Worm (Caenorhabditis elegans) whole organism, L1 larva: ENCODE measurements around the gene srsx-19.

ENCODE experiments used
- jun-1 ChIP-seq: fragments of 150-350 bp; optimal IDR thresholded peaks from 2 replicates; lab custom pipeline; 2014; ENCODE audit warnings: missing biosample characterization, missing genetic modification reagents, missing genetic modification characterization
- nhr-11 ChIP-seq: fragments of 150-350 bp; optimal IDR thresholded peaks from 2 replicates; lab custom pipeline; 2014; ENCODE audit warnings: missing biosample characterization, missing genetic modification characterization
- nhr-12 ChIP-seq: sonication (generic microtip); optimal IDR thresholded peaks from 2 replicates; lab custom pipeline; 2017; ENCODE audit warnings: missing biosample characterization, missing genetic modification characterization
- nhr-77 ChIP-seq: fragments of 150-350 bp; optimal IDR thresholded peaks from 2 replicates; lab custom pipeline; 2014; ENCODE audit warnings: missing biosample characterization, missing genetic modification characterization
- pag-3 ChIP-seq: sonication (generic microtip); optimal IDR thresholded peaks from 2 replicates; lab custom pipeline; 2017; ENCODE audit warnings: missing genetic modification characterization, mild to moderate bottlenecking, missing compliant biosample characterization, antibody characterized with exemption, borderline replicate concordance; ENCODE audit not compliant: insufficient read depth
- pqm-1 ChIP-seq: sonication (generic microtip); optimal IDR thresholded peaks from 3 replicates; lab custom pipeline; 2017; ENCODE audit warnings: missing biosample characterization, missing genetic modification characterization
- snpc-4 ChIP-seq: fragments of 150-350 bp; optimal IDR thresholded peaks from 2 replicates; lab custom pipeline; 2014; ENCODE audit warnings: missing biosample characterization, missing genetic modification characterization
- sox-4 ChIP-seq: sonication (generic microtip); optimal IDR thresholded peaks from 2 replicates; lab custom pipeline; 2016; ENCODE audit warnings: missing genetic modification characterization, missing compliant biosample characterization
- unc-130 ChIP-seq: fragments of 150-350 bp; optimal IDR thresholded peaks from 2 replicates; lab custom pipeline; 2017; ENCODE audit warnings: missing biosample characterization, missing genetic modification characterization, inconsistent platforms
- unc-62 ChIP-seq: fragments of 150-350 bp; optimal IDR thresholded peaks from 2 replicates; lab custom pipeline; 2014; ENCODE audit warnings: missing biosample characterization, missing genetic modification reagents, missing genetic modification characterization

DNA sequence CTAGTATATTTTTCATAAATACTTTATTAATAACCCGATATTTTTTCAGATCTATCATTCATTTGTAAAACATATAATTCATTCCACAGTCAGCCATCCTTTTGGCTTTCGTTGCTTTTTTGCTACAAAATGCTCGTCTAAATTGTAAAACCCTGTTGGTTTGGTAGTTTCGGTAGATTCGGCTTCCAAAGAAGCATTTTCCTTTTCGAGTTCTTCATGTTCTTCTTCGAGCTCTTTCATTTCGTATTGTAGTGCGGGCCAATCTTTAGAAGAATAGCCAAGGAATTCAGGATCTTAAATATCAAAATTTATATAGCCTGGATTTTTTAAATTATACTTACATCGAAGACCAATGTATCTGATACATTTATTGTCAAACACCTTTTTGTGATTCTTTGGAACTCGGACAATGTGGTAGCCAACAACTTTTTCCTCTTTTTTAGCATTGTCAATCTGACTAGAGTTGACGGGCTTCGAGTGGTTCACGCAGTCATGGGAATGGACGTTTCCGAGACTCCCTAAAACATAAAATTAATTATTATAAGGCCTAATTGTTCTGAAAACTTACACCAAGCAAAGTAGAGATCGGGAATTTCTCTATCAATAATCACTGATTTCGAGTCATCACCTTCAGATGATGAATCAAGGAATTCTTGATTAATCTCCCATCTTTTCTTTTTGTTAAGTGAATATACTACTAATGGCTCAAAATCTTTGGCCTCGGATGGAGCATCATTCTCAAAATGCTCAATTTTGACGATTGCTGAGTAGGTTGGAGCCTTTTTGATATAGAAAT is 20.9 kb downstream of the srsx-19 start:
- no peak for TF ChIP-seq jun-1 (tag; lab: Kevin White, UChicago)
- TF ChIP-seq pag-3 (tag; lab: Kevin White, UChicago) = no peak
- no peak for TF ChIP-seq nhr-77
- TF ChIP-seq pqm-1 = no peak
- TF ChIP-seq unc-130 (tag; lab: Kevin White, UChicago) = no peak
- no peak for TF ChIP-seq sox-4
- TF ChIP-seq snpc-4 (tag; lab: Kevin White, UChicago) = no peak
- no peak for TF ChIP-seq unc-62 (GFP tag; lab: Kevin White, UChicago)
- no peak for TF ChIP-seq nhr-11 (tag; lab: Kevin White, UChicago)
- TF ChIP-seq nhr-12 (tag; lab: Kevin White, UChicago) = no peak
